Worm (Caenorhabditis elegans): Measurements from ENCODE around the gene F56C3.8.

ce11 chrX:1420524-1420923, 36.1 kb upstream of the F56C3.8 start:
- TF ChIP-seq pha-4 (tag; optimal IDR thresholded peaks at IDR 0.05) = no peak
- TF ChIP-seq ceh-24 (tag; optimal IDR thresholded peaks at IDR 0.05) = no peak
- TF ChIP-seq ceh-9 (tag; optimal IDR thresholded peaks at IDR 0.05) = no peak
- no peak for TF ChIP-seq dve-1 (tag; optimal IDR thresholded peaks at IDR 0.05)
- no peak for TF ChIP-seq npax-4 (tag; optimal IDR thresholded peaks at IDR 0.05)
- TF ChIP-seq fkh-6 (tag; optimal IDR thresholded peaks at IDR 0.05) = no peak
- TF ChIP-seq ceh-30 (tag; optimal IDR thresholded peaks at IDR 0.05) = no peak
- no peak for TF ChIP-seq Y22D7AL.16 (tag; optimal IDR thresholded peaks at IDR 0.05)
- no peak for TF ChIP-seq ama-1 (optimal IDR thresholded peaks at IDR 0.05)
- no peak for TF ChIP-seq odd-2 (tag; optimal IDR thresholded peaks at IDR 0.05)
- no peak for TF ChIP-seq zip-5 (tag; optimal IDR thresholded peaks at IDR 0.05)
- no peak for TF ChIP-seq dmd-4 (tag; optimal IDR thresholded peaks at IDR 0.05; ENCODE audit: borderline replicate concordance)
- no peak for TF ChIP-seq pag-3 (tag; optimal IDR thresholded peaks at IDR 0.05; ENCODE audit: borderline replicate concordance)
- no peak for TF ChIP-seq ceh-34 (tag; optimal IDR thresholded peaks at IDR 0.05)

All from whole organism, late embryonic.